Worm (Caenorhabditis elegans) whole organism, L4/young adult: Measurements from ENCODE around the gene R02E12.12.

Source experiments
- W03F9.2 ChIP-seq: fragments of 150-350 bp; optimal IDR thresholded peaks from 2 replicates; lab custom pipeline; 2014; ENCODE audit warnings: missing biosample characterization, missing genetic modification characterization
- dao-5 ChIP-seq: sonication (generic microtip); optimal IDR thresholded peaks from 2 replicates; lab custom pipeline; 2016; ENCODE audit warnings: missing genotype, missing genetic modification characterization, moderate library complexity, missing compliant biosample characterization

DNA sequence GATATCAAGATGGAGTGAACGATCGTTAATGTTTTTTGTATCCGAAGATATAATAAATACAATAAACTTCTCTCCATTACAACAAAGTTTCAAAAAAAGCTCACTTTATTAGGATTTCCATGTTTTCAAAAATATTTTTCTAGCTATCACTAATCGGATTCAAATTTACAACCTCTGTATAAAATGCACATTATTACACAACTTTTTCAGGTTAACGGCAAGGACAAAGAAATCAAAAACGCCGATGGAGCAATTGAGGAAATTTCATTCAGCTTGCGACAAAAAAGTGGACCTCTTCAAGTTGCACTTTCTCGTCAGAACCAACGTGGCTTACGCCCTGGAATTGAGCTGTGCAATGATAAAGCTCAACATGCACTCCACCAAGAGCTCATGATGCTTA lies 3.6 kb downstream of the R02E12.12 start:
- TF ChIP-seq W03F9.2 (tag; lab: Kevin White, UChicago) = no peak
- no peak for TF ChIP-seq dao-5
